Worm (Caenorhabditis elegans) whole organism, early embryonic: ENCODE results near the gene fbxa-158.

Source experiments
- B0310.2 ChIP-seq: sonication (generic microtip); optimal IDR thresholded peaks from 2 replicates; lab custom pipeline; 2016; ENCODE audit warnings: mild to moderate bottlenecking, missing genetic modification characterization, missing compliant biosample characterization
- F13C5.2 ChIP-seq: sonication (generic microtip); optimal IDR thresholded peaks from 2 replicates; lab custom pipeline; 2017; ENCODE audit warnings: mild to moderate bottlenecking, missing genetic modification characterization, inconsistent platforms, missing compliant biosample characterization
- aly-1 ChIP-seq: sonication (generic microtip); optimal IDR thresholded peaks from 2 replicates; lab custom pipeline; 2016; ENCODE audit warnings: missing genetic modification characterization, missing compliant biosample characterization
- ama-1 ChIP-seq: fragments of 150-350 bp; optimal IDR thresholded peaks from 2 replicates; lab custom pipeline; 2014
- ceh-13 ChIP-seq: fragments of 200-800 bp; sonication (Bioruptor generic); optimal IDR thresholded peaks from 2 replicates; lab custom pipeline; 2018; ENCODE audit warnings: mild to moderate bottlenecking, missing genetic modification characterization, missing compliant biosample characterization
- ceh-36 ChIP-seq: sonication (generic microtip); optimal IDR thresholded peaks from 2 replicates; lab custom pipeline; 2016; ENCODE audit warnings: missing genetic modification characterization, inconsistent platforms, missing compliant biosample characterization
- ets-7 ChIP-seq: sonication (generic microtip); optimal IDR thresholded peaks from 2 replicates; lab custom pipeline; 2016; ENCODE audit warnings: missing genotype, missing genetic modification characterization, missing compliant biosample characterization
- flt-1 ChIP-seq: fragments of 200-800 bp; sonication (Bioruptor generic); IDR thresholded peaks from 2 replicates; pipeline ENCODE4 v1.3.6; 2022; ENCODE audit warnings: missing genetic modification characterization, missing compliant biosample characterization
- hmbx-1 ChIP-seq: sonication (generic microtip); optimal IDR thresholded peaks from 2 replicates; lab custom pipeline; 2016; ENCODE audit warnings: mild to moderate bottlenecking, missing genetic modification characterization, missing compliant biosample characterization
- hmg-4 ChIP-seq: fragments of 200-800 bp; sonication (Bioruptor generic); optimal IDR thresholded peaks from 2 replicates; lab custom pipeline; 2018; ENCODE audit warnings: mild to moderate bottlenecking, missing genetic modification characterization, missing compliant biosample characterization
- hnd-1 ChIP-seq: sonication (generic microtip); optimal IDR thresholded peaks from 2 replicates; lab custom pipeline; 2016; ENCODE audit warnings: missing genetic modification characterization, missing compliant biosample characterization
- pes-1 ChIP-seq: fragments of 200-800 bp; sonication (Bioruptor generic); IDR thresholded peaks from 2 replicates; pipeline ENCODE4 v1.3.6; 2022; ENCODE audit warnings: missing genetic modification reagents, missing genetic modification characterization, missing compliant biosample characterization
- scrt-1 ChIP-seq: fragments of 200-800 bp; sonication (Bioruptor generic); IDR thresholded peaks from 2 replicates; pipeline ENCODE4 v1.3.6; 2022; ENCODE audit warnings: missing genetic modification characterization, missing compliant biosample characterization
- sea-1 ChIP-seq: fragments of 200-800 bp; sonication (Bioruptor generic); conservative IDR thresholded peaks from 2 replicates; pipeline ENCODE4 v1.3.6; 2022; ENCODE audit warnings: missing genetic modification characterization, missing compliant biosample characterization
- tbx-11 ChIP-seq: fragments of 200-800 bp; sonication (Bioruptor generic); IDR thresholded peaks from 2 replicates; pipeline ENCODE4 v1.3.6; 2022; ENCODE audit warnings: missing genetic modification characterization, missing compliant biosample characterization
- tbx-37 ChIP-seq: fragments of 200-800 bp; sonication (Bioruptor generic); conservative IDR thresholded peaks from 2 replicates; pipeline ENCODE4 v1.3.6; 2022; ENCODE audit warnings: missing genetic modification reagents, missing genetic modification characterization, missing compliant biosample characterization
- tra-4 ChIP-seq: sonication (generic microtip); optimal IDR thresholded peaks from 2 replicates; lab custom pipeline; 2017; ENCODE audit warnings: missing genetic modification characterization, missing compliant biosample characterization

The fbxa-158 gene

ce11 chrII:1653397-1653796 is 32.3 kb upstream of the fbxa-158 start, which contains the start of gene fbxb-15:
Gene fbxb-15 (minus strand): TSS chrII:1653497.
- TF ChIP-seq tbx-11 (GFP tag; lab: Robert Waterston, UW) (no peak), scrt-1 (GFP tag; lab: Robert Waterston, UW) (no peak), tra-4 (tag; lab: Kevin White, UChicago) (no peak), hmbx-1 (tag; lab: Kevin White, UChicago) (no peak), ets-7 (no peak)

ce11 chrII:1651804-1652203 is 30.7 kb upstream of the fbxa-158 start, which contains the start of gene fbxb-16:
Gene fbxb-16 (minus strand): TSS chrII:1651904.
- TF ChIP-seq ama-1 (lab: Kevin White, UChicago) (no peak), ceh-13 (GFP tag; lab: Kevin White, UChicago) (no peak), ceh-36 (tag; lab: Kevin White, UChicago) (no peak), tbx-37 (no peak), hnd-1 (tag; lab: Kevin White, UChicago) (no peak), tbx-11 (GFP tag; lab: Robert Waterston, UW) (no peak), pes-1 (GFP tag; lab: Robert Waterston, UW) (no peak)

- no peak for TF ChIP-seq F13C5.2 (tag; lab: Kevin White, UChicago)
- TF ChIP-seq ceh-13 (GFP tag; lab: Kevin White, UChicago) = no peak
- no peak for TF ChIP-seq tbx-37
- no peak for TF ChIP-seq aly-1 (tag; lab: Kevin White, UChicago)
- no peak for TF ChIP-seq flt-1 (GFP tag; lab: Robert Waterston, UW)
- no peak for TF ChIP-seq sea-1 (GFP tag; lab: Robert Waterston, UW)
Measured at ce11 chrII:1650502-1650901, 29.4 kb upstream of the fbxa-158 start, which contains the start of gene fbxb-20. Gene fbxb-20 (minus strand): TSS chrII:1650602.

DNA sequence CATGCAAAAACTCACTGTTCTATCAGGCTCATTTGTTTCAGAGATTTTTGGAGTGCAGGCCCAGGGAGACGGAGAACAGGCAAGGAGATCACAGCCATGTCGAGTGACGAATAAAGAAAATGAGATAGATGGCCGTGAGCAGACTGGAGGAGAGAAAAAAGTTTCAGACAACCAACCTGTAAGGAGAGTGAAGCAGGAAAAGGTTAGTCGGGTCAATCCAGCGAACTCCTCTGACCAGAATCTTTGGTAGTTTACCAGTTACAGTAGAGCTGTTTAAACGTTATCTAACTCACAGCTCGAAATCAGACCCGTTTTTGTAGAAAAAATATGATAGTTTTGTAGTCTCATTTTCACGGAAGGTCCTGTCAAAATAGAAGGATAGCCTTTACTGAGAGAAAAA is 27.7 kb upstream of the fbxa-158 start, which contains the start of gene fbxb-21:
Gene fbxb-21, minus strand, starts transcription at position 101 of the 400 bp plus-strand sequence.
- TF ChIP-seq tra-4 (tag; lab: Kevin White, UChicago) (no peak), B0310.2 (tag; lab: Kevin White, UChicago) (no peak), pes-1 (GFP tag; lab: Robert Waterston, UW) (no peak), F13C5.2 (tag; lab: Kevin White, UChicago) (no peak), ets-7 (no peak), ceh-13 (GFP tag; lab: Kevin White, UChicago) (no peak), aly-1 (tag; lab: Kevin White, UChicago) (no peak), sea-1 (GFP tag; lab: Robert Waterston, UW) (no peak), ceh-36 (tag; lab: Kevin White, UChicago) (no peak), tbx-11 (GFP tag; lab: Robert Waterston, UW) (no peak), flt-1 (GFP tag; lab: Robert Waterston, UW) (no peak), hmg-4 (no peak), ama-1 (lab: Kevin White, UChicago) (no peak), hnd-1 (tag; lab: Kevin White, UChicago) (no peak)

DNA sequence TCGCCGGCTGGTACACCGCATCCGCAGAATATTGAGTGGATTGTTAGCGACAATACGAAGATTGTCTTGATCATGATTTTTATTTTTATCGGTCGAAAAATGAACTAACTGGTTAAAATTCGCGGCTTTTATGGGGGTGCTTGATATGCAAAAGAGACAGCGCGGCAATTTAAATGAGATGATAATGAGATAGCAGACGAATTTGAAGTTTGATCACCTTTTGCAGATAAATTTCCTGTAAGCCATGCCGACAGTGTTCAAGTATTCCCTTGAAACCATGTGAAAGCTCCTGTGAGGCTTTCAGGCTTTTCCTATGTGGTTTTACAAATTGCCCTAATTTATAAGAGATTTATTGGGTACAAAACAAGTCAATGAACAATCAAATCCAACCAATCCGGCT is 25.1 kb upstream of the fbxa-158 start, which contains the start of gene ZC204.17:
Gene ZC204.17, minus strand, starts transcription at position 101 of the 400 bp plus-strand sequence.
- TF ChIP-seq hmbx-1 (tag; lab: Kevin White, UChicago) = no peak
- TF ChIP-seq ama-1 (lab: Kevin White, UChicago) = no peak

DNA sequence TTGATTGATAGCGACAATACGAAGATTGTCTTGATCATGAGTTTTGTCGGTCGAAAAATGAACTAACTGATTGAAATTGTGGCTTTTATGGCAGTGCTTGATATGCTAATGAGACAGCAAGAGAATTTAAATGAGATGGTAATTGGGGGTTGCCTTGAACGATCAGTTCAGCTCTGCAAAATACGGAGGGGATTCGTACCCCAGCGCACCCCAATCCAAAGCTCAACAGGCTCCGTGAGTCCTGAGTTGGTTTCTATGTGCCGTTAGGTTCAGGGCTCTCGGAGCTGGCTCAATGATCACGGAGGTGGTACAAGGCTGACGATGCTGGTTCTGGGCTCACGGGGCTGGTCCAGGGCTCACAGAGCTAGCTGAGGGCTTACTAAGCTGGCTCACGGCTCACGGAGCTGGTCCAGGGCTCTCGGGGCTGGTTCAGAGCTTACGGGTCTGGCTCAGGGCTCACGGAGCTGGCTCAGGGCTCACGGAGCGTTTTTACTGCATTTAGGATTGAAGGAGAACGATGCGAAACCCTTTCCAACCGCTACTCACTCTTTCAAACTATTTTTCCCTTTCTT is 23.8 kb upstream of the fbxa-158 start, which contains the start of gene ZC204.6:
Gene ZC204.6, minus strand, starts transcription at position 51 of the 572 bp plus-strand sequence.
- TF ChIP-seq hnd-1 (tag; lab: Kevin White, UChicago) = no peak
- TF ChIP-seq ceh-13 (GFP tag; lab: Kevin White, UChicago) = no peak
- TF ChIP-seq ceh-36 (tag; lab: Kevin White, UChicago) = no peak
- no peak for TF ChIP-seq tra-4 (tag; lab: Kevin White, UChicago)
- no peak for TF ChIP-seq flt-1 (GFP tag; lab: Robert Waterston, UW)
- no peak for TF ChIP-seq scrt-1 (GFP tag; lab: Robert Waterston, UW)
- no peak for TF ChIP-seq F13C5.2 (tag; lab: Kevin White, UChicago)
- no peak for TF ChIP-seq hmg-4
- no peak for TF ChIP-seq ets-7
- TF ChIP-seq tbx-37 = no peak
- no peak for TF ChIP-seq tbx-11 (GFP tag; lab: Robert Waterston, UW)
- no peak for TF ChIP-seq sea-1 (GFP tag; lab: Robert Waterston, UW)
- no peak for TF ChIP-seq hmbx-1 (tag; lab: Kevin White, UChicago)
- TF ChIP-seq aly-1 (tag; lab: Kevin White, UChicago) = no peak
- no peak for TF ChIP-seq pes-1 (GFP tag; lab: Robert Waterston, UW)

ce11 chrII:1640496-1640895 is 19.4 kb upstream of the fbxa-158 start, which contains the start of gene srh-72:
Gene srh-72 (minus strand): TSS chrII:1640596.
- TF ChIP-seq B0310.2 (tag; lab: Kevin White, UChicago) (no peak), ama-1 (lab: Kevin White, UChicago) (no peak), F13C5.2 (tag; lab: Kevin White, UChicago) (no peak), tbx-37 (no peak), ceh-36 (tag; lab: Kevin White, UChicago) (no peak), ceh-13 (GFP tag; lab: Kevin White, UChicago) (no peak), tra-4 (tag; lab: Kevin White, UChicago) (no peak), sea-1 (GFP tag; lab: Robert Waterston, UW) (no peak), tbx-11 (GFP tag; lab: Robert Waterston, UW) (no peak), pes-1 (GFP tag; lab: Robert Waterston, UW) (no peak), scrt-1 (GFP tag; lab: Robert Waterston, UW) (no peak), hmbx-1 (tag; lab: Kevin White, UChicago) (no peak), ets-7 (no peak), hmg-4 (no peak), hnd-1 (tag; lab: Kevin White, UChicago) (no peak), flt-1 (GFP tag; lab: Robert Waterston, UW) (no peak)
